Worm (Caenorhabditis elegans) whole organism, L1 larva: ENCODE measurements around the gene str-32.
A peak's percentile ranks its signal among the peaks of the same experiment; 100 is the strongest.

Experiments
- C34B4.2 ChIP-seq: sonication (generic microtip); optimal IDR thresholded peaks from 2 replicates; lab custom pipeline; 2017; ENCODE audit warnings: mild to moderate bottlenecking, missing genetic modification characterization, missing compliant biosample characterization
- Y116A8C.19 ChIP-seq: sonication (generic microtip); optimal IDR thresholded peaks from 2 replicates; lab custom pipeline; 2016; ENCODE audit warnings: missing compliant biosample characterization, missing genetic modification characterization, borderline replicate concordance
- alr-1 ChIP-seq: fragments of 200-800 bp; sonication (Bioruptor generic); optimal IDR thresholded peaks from 2 replicates; lab custom pipeline; 2018; ENCODE audit warnings: borderline replicate concordance, mild to moderate bottlenecking, missing genetic modification characterization, missing compliant biosample characterization
- ama-1 ChIP-seq: fragments of 150-350 bp; optimal IDR thresholded peaks from 2 replicates; lab custom pipeline; 2014
- ceh-63 ChIP-seq: fragments of 200-800 bp; sonication (Bioruptor generic); optimal IDR thresholded peaks from 2 replicates; lab custom pipeline; 2018; ENCODE audit warnings: mild to moderate bottlenecking, missing genetic modification characterization, missing compliant biosample characterization
- ceh-82 ChIP-seq, 3 experiments: fragments of 150-350 bp in 1 of 3; sonication (generic microtip) in 2 of 3; optimal IDR thresholded peaks; 2 replicates each; lab custom pipeline; 2014 to 2017; ENCODE audit warnings: missing biosample characterization in 3 of 3, missing genetic modification characterization in 3 of 3
- ceh-90 ChIP-seq: sonication (generic microtip); optimal IDR thresholded peaks from 2 replicates; lab custom pipeline; 2016; ENCODE audit warnings: missing genetic modification characterization, missing compliant biosample characterization
- ces-1 ChIP-seq: fragments of 150-350 bp; optimal IDR thresholded peaks from 2 replicates; lab custom pipeline; 2014; ENCODE audit warnings: missing biosample characterization, missing genetic modification reagents, missing genetic modification characterization
- efl-1 ChIP-seq, 4 experiments: fragments of 150-350 bp; optimal IDR thresholded peaks in 3 of 4; peaks in 1 of 4; 1 replicate in 1 of 4; 2 replicates in 3 of 4; lab custom pipeline; 2014; ENCODE audit warnings: missing biosample characterization in 2 of 4, missing genetic modification characterization in 2 of 4, missing genetic modification reagents in 2 of 4
- egl-13 ChIP-seq: sonication (generic microtip); optimal IDR thresholded peaks from 2 replicates; lab custom pipeline; 2016; ENCODE audit warnings: missing genotype, missing genetic modification reagents, missing genetic modification characterization, missing compliant biosample characterization
- egl-27 ChIP-seq, 2 experiments: fragments of 150-350 bp in 1 of 2; sonication (generic microtip); optimal IDR thresholded peaks; 3 replicates each; lab custom pipeline; 2017 to 2018; ENCODE audit warnings: missing biosample characterization in 2 of 2, missing genetic modification characterization in 2 of 2, missing genetic modification reagents in 2 of 2
- elt-3 ChIP-seq, 6 experiments: fragments of 150-350 bp in 1 of 6; sonication (generic microtip); optimal IDR thresholded peaks; 2 replicates each; lab custom pipeline; 2017 to 2018; ENCODE audit warnings: missing biosample characterization in 6 of 6, missing genetic modification characterization in 6 of 6, inconsistent platforms in 1 of 6
- fkh-10 ChIP-seq: sonication (generic microtip); optimal IDR thresholded peaks from 2 replicates; lab custom pipeline; 2017; ENCODE audit warnings: missing biosample characterization, missing genetic modification reagents, missing genetic modification characterization
- fkh-4 ChIP-seq: sonication (generic microtip); optimal IDR thresholded peaks from 2 replicates; lab custom pipeline; 2016; ENCODE audit warnings: missing compliant biosample characterization, missing genetic modification characterization, borderline replicate concordance
- fkh-8 ChIP-seq: sonication (generic microtip); optimal IDR thresholded peaks from 2 replicates; lab custom pipeline; 2016; ENCODE audit warnings: mild to moderate bottlenecking, missing genetic modification characterization, missing compliant biosample characterization
- fos-1 ChIP-seq: fragments of 150-350 bp; optimal IDR thresholded peaks from 2 replicates; lab custom pipeline; 2014; ENCODE audit warnings: missing biosample characterization, missing genetic modification characterization
- grh-1 ChIP-seq: fragments of 200-800 bp; sonication (Bioruptor generic); IDR thresholded peaks from 2 replicates; pipeline ENCODE4 v1.3.6; 2022; ENCODE audit warnings: missing genetic modification reagents, missing genetic modification characterization, missing compliant biosample characterization
- hlh-4 ChIP-seq: sonication (generic microtip); optimal IDR thresholded peaks from 2 replicates; lab custom pipeline; 2016; ENCODE audit warnings: mild to moderate bottlenecking, missing genetic modification characterization, missing compliant biosample characterization
- isw-1 ChIP-seq: fragments of 200-800 bp; sonication (Bioruptor generic); IDR thresholded peaks from 2 replicates; pipeline ENCODE4 v1.3.6; 2022; ENCODE audit warnings: missing genetic modification characterization, missing compliant biosample characterization
- lin-13 ChIP-seq: fragments of 150-350 bp; optimal IDR thresholded peaks from 2 replicates; lab custom pipeline; 2014; ENCODE audit warnings: missing biosample characterization, missing genetic modification reagents, missing genetic modification characterization
- lin-14 ChIP-seq: fragments of 200-800 bp; sonication (Bioruptor generic); optimal IDR thresholded peaks from 2 replicates; lab custom pipeline; 2018; ENCODE audit warnings: mild to moderate bottlenecking, missing genetic modification characterization, moderate library complexity, missing compliant biosample characterization
- lin-15B ChIP-seq: fragments of 150-350 bp; sonication (generic microtip); optimal IDR thresholded peaks from 3 replicates; lab custom pipeline; 2014; ENCODE audit warnings: missing biosample characterization, missing genetic modification characterization
- lin-39 ChIP-seq: fragments of 150-350 bp; optimal IDR thresholded peaks from 2 replicates; lab custom pipeline; 2014; ENCODE audit warnings: missing biosample characterization, missing genetic modification reagents, missing genetic modification characterization
- lir-3 ChIP-seq: sonication (generic microtip); optimal IDR thresholded peaks from 2 replicates; lab custom pipeline; 2016; ENCODE audit warnings: mild to moderate bottlenecking, missing genetic modification characterization, moderate library complexity, missing compliant biosample characterization; ENCODE audit not compliant: poor library complexity
- lsy-2 ChIP-seq, 2 experiments: fragments of 150-350 bp; optimal IDR thresholded peaks; 2 replicates each; lab custom pipeline; 2014; ENCODE audit warnings: missing biosample characterization in 2 of 2, missing genetic modification characterization in 2 of 2
- mab-9 ChIP-seq: fragments of 200-800 bp; sonication (Bioruptor generic); IDR thresholded peaks from 2 replicates; pipeline ENCODE4 v1.3.6; 2022; ENCODE audit warnings: missing genetic modification reagents, missing genetic modification characterization, missing compliant biosample characterization
- mdl-1 ChIP-seq, 2 experiments: fragments of 150-350 bp; optimal IDR thresholded peaks; 2 replicates each; lab custom pipeline; 2014 to 2017; ENCODE audit warnings: missing biosample characterization in 2 of 2, missing genetic modification characterization in 2 of 2, inconsistent platforms in 1 of 2
- mep-1 ChIP-seq: fragments of 150-350 bp; optimal IDR thresholded peaks from 2 replicates; lab custom pipeline; 2014; ENCODE audit warnings: missing biosample characterization, missing genetic modification characterization
- nhr-11 ChIP-seq: fragments of 150-350 bp; optimal IDR thresholded peaks from 2 replicates; lab custom pipeline; 2014; ENCODE audit warnings: missing biosample characterization, missing genetic modification characterization
- nhr-20 ChIP-seq: sonication (generic microtip); optimal IDR thresholded peaks from 2 replicates; lab custom pipeline; 2016; ENCODE audit warnings: mild to moderate bottlenecking, missing genetic modification characterization, missing compliant biosample characterization
- nhr-237 ChIP-seq: fragments of 150-350 bp; optimal IDR thresholded peaks from 2 replicates; lab custom pipeline; 2014; ENCODE audit warnings: missing biosample characterization, missing genetic modification characterization
- nhr-47 ChIP-seq: sonication (generic microtip); optimal IDR thresholded peaks from 2 replicates; lab custom pipeline; 2016; ENCODE audit warnings: mild to moderate bottlenecking, missing genetic modification characterization, moderate library complexity, missing compliant biosample characterization
- nhr-71 ChIP-seq: sonication (generic microtip); optimal IDR thresholded peaks from 2 replicates; lab custom pipeline; 2016; ENCODE audit warnings: mild to moderate bottlenecking, missing genetic modification characterization, moderate library complexity, missing compliant biosample characterization
- nhr-76 ChIP-seq: sonication (generic microtip); optimal IDR thresholded peaks from 2 replicates; lab custom pipeline; 2017; ENCODE audit warnings: missing biosample characterization, missing genetic modification characterization
- nhr-77 ChIP-seq: fragments of 150-350 bp; optimal IDR thresholded peaks from 2 replicates; lab custom pipeline; 2014; ENCODE audit warnings: missing biosample characterization, missing genetic modification characterization
- nhr-84 ChIP-seq: sonication (generic microtip); optimal IDR thresholded peaks from 2 replicates; lab custom pipeline; 2017; ENCODE audit warnings: missing biosample characterization, missing genetic modification characterization
- nhr-90 ChIP-seq: sonication (generic microtip); optimal IDR thresholded peaks from 2 replicates; lab custom pipeline; 2016; ENCODE audit warnings: mild to moderate bottlenecking, missing genetic modification characterization, missing compliant biosample characterization; ENCODE audit not compliant: poor library complexity
- pag-3 ChIP-seq: sonication (generic microtip); optimal IDR thresholded peaks from 2 replicates; lab custom pipeline; 2017; ENCODE audit warnings: missing genetic modification characterization, mild to moderate bottlenecking, missing compliant biosample characterization, antibody characterized with exemption, borderline replicate concordance; ENCODE audit not compliant: insufficient read depth
- pax-3 ChIP-seq: fragments of 200-800 bp; sonication (Bioruptor generic); optimal IDR thresholded peaks from 2 replicates; lab custom pipeline; 2018; ENCODE audit warnings: mild to moderate bottlenecking, missing genetic modification characterization, moderate library complexity, missing compliant biosample characterization
- skn-1 ChIP-seq: fragments of 150-350 bp; optimal IDR thresholded peaks from 2 replicates; lab custom pipeline; 2014; ENCODE audit warnings: missing biosample characterization, missing genetic modification characterization
- snpc-4 ChIP-seq: fragments of 150-350 bp; optimal IDR thresholded peaks from 2 replicates; lab custom pipeline; 2014; ENCODE audit warnings: missing biosample characterization, missing genetic modification characterization
- snu-23 ChIP-seq: sonication (generic microtip); optimal IDR thresholded peaks from 2 replicates; lab custom pipeline; 2016; ENCODE audit warnings: missing genetic modification characterization, missing compliant biosample characterization
- sox-4 ChIP-seq: sonication (generic microtip); optimal IDR thresholded peaks from 2 replicates; lab custom pipeline; 2016; ENCODE audit warnings: missing genetic modification characterization, missing compliant biosample characterization
- sptf-1 ChIP-seq: fragments of 150-350 bp; optimal IDR thresholded peaks from 2 replicates; lab custom pipeline; 2014; ENCODE audit warnings: missing biosample characterization, missing genetic modification characterization
- swsn-7 ChIP-seq: sonication (generic microtip); optimal IDR thresholded peaks from 2 replicates; lab custom pipeline; 2016; ENCODE audit warnings: missing genetic modification characterization, missing compliant biosample characterization
- tbx-2 ChIP-seq: sonication (generic microtip); optimal IDR thresholded peaks from 2 replicates; lab custom pipeline; 2016; ENCODE audit warnings: missing genetic modification characterization, missing compliant biosample characterization
- tlp-1 ChIP-seq: fragments of 150-350 bp; optimal IDR thresholded peaks from 2 replicates; lab custom pipeline; 2014; ENCODE audit warnings: missing biosample characterization, missing genetic modification characterization
- unc-62 ChIP-seq: fragments of 150-350 bp; optimal IDR thresholded peaks from 2 replicates; lab custom pipeline; 2014; ENCODE audit warnings: missing biosample characterization, missing genetic modification reagents, missing genetic modification characterization
- unc-98 ChIP-seq: fragments of 200-800 bp; sonication (Bioruptor generic); IDR thresholded peaks from 2 replicates; pipeline ENCODE4 v1.3.6; 2022; ENCODE audit warnings: missing genetic modification characterization, missing compliant biosample characterization
- vab-15 ChIP-seq: sonication (generic microtip); optimal IDR thresholded peaks from 2 replicates; lab custom pipeline; 2017; ENCODE audit warnings: missing genotype, mild to moderate bottlenecking, missing genetic modification characterization, missing compliant biosample characterization

The str-32 gene

ce11 chrV:4871992-4872391 is 9.3 kb downstream of the str-32 start, which contains the start of gene srd-33:
srd-33 (plus strand) TSS chrV:4872292.
- TF ChIP-seq ces-1 (GFP tag; lab: Kevin White, UChicago): no peak
- no peak for TF ChIP-seq nhr-71 (tag; lab: Kevin White, UChicago)
- TF ChIP-seq lsy-2 (tag; optimal IDR thresholded peaks at IDR 0.05; lab: Kevin White, UChicago): no peak
- TF ChIP-seq unc-98 (GFP tag; lab: Robert Waterston, UW): no peak
- no peak for TF ChIP-seq nhr-90
- no peak for TF ChIP-seq mdl-1 (tag; optimal IDR thresholded peaks at IDR 0.05; lab: Kevin White, UChicago)
- no peak for TF ChIP-seq nhr-76 (tag; lab: Kevin White, UChicago)
- no peak for TF ChIP-seq nhr-11 (tag; lab: Kevin White, UChicago)
- no peak for TF ChIP-seq sptf-1 (tag; lab: Kevin White, UChicago)
- no peak for TF ChIP-seq skn-1
- no peak for TF ChIP-seq nhr-84 (tag; lab: Kevin White, UChicago)
- no peak for TF ChIP-seq ceh-82 (tag; optimal IDR thresholded peaks at IDR 0.05; lab: Kevin White, UChicago)
- no peak for TF ChIP-seq egl-13 (tag; lab: Kevin White, UChicago)
- no peak for TF ChIP-seq pag-3 (tag; lab: Kevin White, UChicago)
- no peak for TF ChIP-seq lin-15B (tag; lab: Kevin White, UChicago)
- TF ChIP-seq vab-15 (tag; lab: Kevin White, UChicago): no peak
- no peak for TF ChIP-seq grh-1 (GFP tag; lab: Robert Waterston, UW)
- no peak for TF ChIP-seq mab-9 (GFP tag; lab: Robert Waterston, UW)

- TF ChIP-seq ceh-63 (GFP tag; lab: Kevin White, UChicago): no peak
- TF ChIP-seq nhr-84 (tag; lab: Kevin White, UChicago): no peak
- TF ChIP-seq mep-1 (tag; lab: Kevin White, UChicago): no peak
- no peak for TF ChIP-seq nhr-77
- TF ChIP-seq C34B4.2: no peak
- peak; percentile 44 for TF ChIP-seq lin-14 (GFP tag; lab: Kevin White, UChicago)
- TF ChIP-seq lir-3 (tag; lab: Kevin White, UChicago): no peak
- no peak for TF ChIP-seq isw-1 (GFP tag; lab: Robert Waterston, UW)
- peak; percentile 52 for TF ChIP-seq nhr-71 (tag; lab: Kevin White, UChicago)
- TF ChIP-seq nhr-76 (tag; lab: Kevin White, UChicago): no peak
- no peak for TF ChIP-seq snpc-4 (tag; lab: Kevin White, UChicago)
- TF ChIP-seq snu-23 (GFP tag; lab: Kevin White, UChicago): no peak
- no peak for TF ChIP-seq efl-1 (optimal IDR thresholded peaks at IDR 0.05; lab: Kevin White, UChicago)
- TF ChIP-seq efl-1 (GFP tag; optimal IDR thresholded peaks at IDR 0.05 in 1 of 2; lab: Kevin White, UChicago): no peak
- no peak for TF ChIP-seq skn-1
- no peak for TF ChIP-seq ceh-90 (tag; lab: Kevin White, UChicago)
- no peak for TF ChIP-seq fkh-4
- TF ChIP-seq nhr-237 (tag; lab: Kevin White, UChicago): no peak
- no peak for TF ChIP-seq tlp-1 (tag; lab: Kevin White, UChicago)
- TF ChIP-seq swsn-7 (tag; lab: Kevin White, UChicago): no peak
- no peak for TF ChIP-seq fkh-10 (GFP tag; lab: Kevin White, UChicago)
- peak; percentile 49 for TF ChIP-seq nhr-47
- TF ChIP-seq Y116A8C.19: no peak
- no peak for TF ChIP-seq ama-1 (lab: Kevin White, UChicago)
- TF ChIP-seq lin-15B (tag; lab: Kevin White, UChicago): no peak
- TF ChIP-seq hlh-4 (tag; lab: Kevin White, UChicago): peak; percentile 73
- TF ChIP-seq lin-39 (tag; lab: Kevin White, UChicago): no peak
- no peak for TF ChIP-seq alr-1
- no peak for TF ChIP-seq sox-4 (tag; lab: Kevin White, UChicago)
- peak; percentile 11 for TF ChIP-seq nhr-20
- peak; percentile 58 for TF ChIP-seq fkh-8
- TF ChIP-seq pag-3 (tag; lab: Kevin White, UChicago): no peak
- no peak for TF ChIP-seq fos-1 (tag; lab: Kevin White, UChicago)
- TF ChIP-seq egl-27 (tag; optimal IDR thresholded peaks at IDR 0.05; lab: Kevin White, UChicago): no peak
- no peak for TF ChIP-seq grh-1 (GFP tag; lab: Robert Waterston, UW)
- TF ChIP-seq lin-13 (GFP tag; lab: Kevin White, UChicago): no peak
- TF ChIP-seq pax-3 (tag; lab: Kevin White, UChicago): no peak
- no peak for TF ChIP-seq tbx-2
- no peak for TF ChIP-seq unc-62 (GFP tag; lab: Kevin White, UChicago)
- peak; percentile 68 for TF ChIP-seq nhr-11 (tag; lab: Kevin White, UChicago)
- TF ChIP-seq elt-3 (tag; optimal IDR thresholded peaks at IDR 0.05; lab: Kevin White, UChicago): no peak
These were observed 10.7 kb downstream of the str-32 start for ce11 chrV:4870627-4871026.
